Worm (Caenorhabditis elegans) whole organism, mixed stage, embryonic: Measurements from ENCODE around the gene sqv-4.

Source experiments
- ces-1 ChIP-seq: fragments of 150-350 bp; optimal IDR thresholded peaks from 2 replicates; lab custom pipeline; 2014; ENCODE audit warnings: missing biosample characterization, missing genetic modification reagents, missing genetic modification characterization
- drap-1 ChIP-seq: fragments of 200-800 bp; sonication (Bioruptor generic); optimal IDR thresholded peaks from 3 replicates; lab custom pipeline; 2018; ENCODE audit warnings: mild to moderate bottlenecking, missing genetic modification characterization, missing compliant biosample characterization
- elt-1 ChIP-seq: sonication (generic microtip); optimal IDR thresholded peaks from 2 replicates; lab custom pipeline; 2017; ENCODE audit warnings: missing genetic modification characterization, mild to moderate bottlenecking, missing compliant biosample characterization, antibody characterized with exemption, moderate library complexity, borderline replicate concordance; ENCODE audit not compliant: insufficient read depth
- flh-1 ChIP-seq: fragments of 200-800 bp; sonication (Bioruptor generic); optimal IDR thresholded peaks from 2 replicates; lab custom pipeline; 2018; ENCODE audit warnings: mild to moderate bottlenecking, missing genetic modification characterization, moderate library complexity, missing compliant biosample characterization
- lin-13 ChIP-seq: fragments of 150-350 bp; optimal IDR thresholded peaks from 2 replicates; lab custom pipeline; 2014; ENCODE audit warnings: missing biosample characterization, missing genetic modification characterization
- lsy-2 ChIP-seq: fragments of 150-350 bp; optimal IDR thresholded peaks from 2 replicates; lab custom pipeline; 2014; ENCODE audit warnings: missing biosample characterization, missing genetic modification characterization
- mab-5 ChIP-seq: fragments of 150-350 bp; optimal IDR thresholded peaks from 2 replicates; lab custom pipeline; 2014; ENCODE audit warnings: missing biosample characterization, missing genetic modification characterization
- nhr-12 ChIP-seq: fragments of 150-350 bp; optimal IDR thresholded peaks from 2 replicates; lab custom pipeline; 2014; ENCODE audit warnings: missing biosample characterization, missing genetic modification characterization
- nhr-237 ChIP-seq: fragments of 150-350 bp; optimal IDR thresholded peaks from 2 replicates; lab custom pipeline; 2014; ENCODE audit warnings: missing biosample characterization, missing genetic modification characterization
- pha-4 ChIP-seq: fragments of 150-350 bp; optimal IDR thresholded peaks from 2 replicates; lab custom pipeline; 2018; ENCODE audit warnings: missing biosample characterization, missing genetic modification reagents, missing genetic modification characterization
- snpc-4 ChIP-seq: fragments of 150-350 bp; optimal IDR thresholded peaks from 2 replicates; lab custom pipeline; 2014; ENCODE audit warnings: missing biosample characterization, missing genetic modification characterization
- sptf-1 ChIP-seq: sonication (generic microtip); optimal IDR thresholded peaks from 2 replicates; lab custom pipeline; 2017; ENCODE audit warnings: mild to moderate bottlenecking, missing genetic modification characterization, moderate library complexity, missing compliant biosample characterization
- unc-120 ChIP-seq: sonication (generic microtip); optimal IDR thresholded peaks from 2 replicates; lab custom pipeline; 2017; ENCODE audit warnings: missing genetic modification characterization, missing compliant biosample characterization; ENCODE audit not compliant: poor library complexity, severe bottlenecking
- ztf-11 ChIP-seq: fragments of 150-350 bp; optimal IDR thresholded peaks from 2 replicates; lab custom pipeline; 2014; ENCODE audit warnings: missing biosample characterization, missing genetic modification characterization

DNA sequence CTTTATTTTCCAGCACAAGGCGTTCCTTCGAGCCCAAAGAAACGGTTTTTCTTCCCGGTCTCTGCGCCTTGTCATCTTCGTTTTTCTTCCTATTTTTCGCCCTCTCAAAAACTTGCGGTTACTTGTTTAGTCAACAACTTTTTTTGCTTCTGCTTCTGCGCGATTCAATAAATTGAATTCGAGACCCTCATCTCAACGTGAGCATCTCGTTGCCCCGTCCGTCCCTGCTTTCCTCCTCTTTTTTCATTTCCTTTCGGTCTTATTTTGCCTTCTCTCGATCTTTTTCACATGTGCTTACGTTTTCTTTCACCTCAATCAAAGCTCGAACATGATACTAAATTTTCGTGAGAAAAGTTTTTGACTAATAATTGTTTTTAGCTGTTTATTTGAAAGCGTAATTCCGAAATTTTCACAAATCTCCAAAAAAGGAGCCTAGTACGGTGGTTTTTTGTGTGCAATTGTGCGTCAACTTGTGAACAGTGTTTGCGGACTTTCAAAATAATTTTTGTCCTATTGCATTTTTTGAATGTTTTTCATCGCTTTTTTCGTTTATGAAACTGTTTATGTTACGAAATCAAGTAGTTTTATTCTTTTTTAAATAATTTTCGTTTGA, 18.8 kb upstream of the sqv-4 start:
- TF ChIP-seq elt-1 (tag; lab: Kevin White, UChicago) (no peak), nhr-237 (tag; lab: Kevin White, UChicago) (no peak), ztf-11 (tag; lab: Kevin White, UChicago) (no peak), snpc-4 (tag; lab: Kevin White, UChicago) (no peak), drap-1 (GFP tag; lab: Kevin White, UChicago) (no peak), lin-13 (tag; lab: Kevin White, UChicago) (no peak), pha-4 (tag; lab: Kevin White, UChicago) (no peak), unc-120 (tag; lab: Kevin White, UChicago) (no peak), lsy-2 (peak; percentile 83), sptf-1 (tag; lab: Kevin White, UChicago) (no peak), nhr-12 (tag; lab: Kevin White, UChicago) (no peak), mab-5 (tag; lab: Kevin White, UChicago) (no peak), flh-1 (GFP tag; lab: Kevin White, UChicago) (no peak), ces-1 (GFP tag; lab: Kevin White, UChicago) (peak; percentile 68)
